Fruit fly (Drosophila melanogaster): ENCODE measurements around the gene Ubr3.

The Ubr3 gene

dm6 chrX:7909482-7909881 is 26.2 kb upstream of the Ubr3 start (continued):
- no peak for TF ChIP-seq CG13287 (GFP tag; IDR thresholded peaks at IDR 0.05; ENCODE audit: partially characterized antibody)
- TF ChIP-seq CG8388 (GFP tag; optimal IDR thresholded peaks at IDR 0.05): no peak
- no peak for TF ChIP-seq CG34224 (GFP tag; IDR thresholded peaks at IDR 0.05; ENCODE audit: partially characterized antibody)
- TF ChIP-seq amos (GFP tag; IDR thresholded peaks at IDR 0.05; ENCODE audit: partially characterized antibody): no peak
- TF ChIP-seq Bdp1 (GFP tag; optimal IDR thresholded peaks at IDR 0.05): no peak
- no peak for TF ChIP-seq org-1 (GFP tag; optimal IDR thresholded peaks at IDR 0.05)
- TF ChIP-seq odd (GFP tag; optimal IDR thresholded peaks at IDR 0.05): no peak
- peak; percentile 79 for TF ChIP-seq Med (GFP tag)
- TF ChIP-seq CG18599 (GFP tag; optimal IDR thresholded peaks at IDR 0.05): peak; percentile 42
- TF ChIP-seq yki (optimal IDR thresholded peaks at IDR 0.05): no peak
- no peak for TF ChIP-seq HLHmδ (GFP tag; optimal IDR thresholded peaks at IDR 0.05)
- TF ChIP-seq Mad (GFP tag; optimal IDR thresholded peaks at IDR 0.05): no peak
- TF ChIP-seq CG13775 (GFP tag; optimal IDR thresholded peaks at IDR 0.05): no peak
- TF ChIP-seq ind (GFP tag; optimal IDR thresholded peaks at IDR 0.05): peak; percentile 12

- no peak for TF ChIP-seq CG31441 (GFP tag; IDR thresholded peaks at IDR 0.05)
- TF ChIP-seq Tbp (GFP tag; optimal IDR thresholded peaks at IDR 0.05): no peak
- TF ChIP-seq Mes4 (GFP tag; optimal IDR thresholded peaks at IDR 0.05): no peak
- no peak for TF ChIP-seq gce (GFP tag; IDR thresholded peaks at IDR 0.05)
- TF ChIP-seq CG6765 (GFP tag; optimal IDR thresholded peaks at IDR 0.05): no peak
- no peak for TF ChIP-seq C15 (GFP tag; IDR thresholded peaks at IDR 0.05)
- peak; percentile 69 for TF ChIP-seq grn (GFP tag; optimal IDR thresholded peaks at IDR 0.05)
- TF ChIP-seq Bdp1 (GFP tag; optimal IDR thresholded peaks at IDR 0.05): no peak
- peak; percentile 65 for TF ChIP-seq CG13894 (tag; optimal IDR thresholded peaks at IDR 0.05)
- TF ChIP-seq Hand (GFP tag; optimal IDR thresholded peaks at IDR 0.05): peak; percentile 6
- no peak for TF ChIP-seq dmrt11E (tag; optimal IDR thresholded peaks at IDR 0.05)
- no peak for TF ChIP-seq fd3F (GFP tag; optimal IDR thresholded peaks at IDR 0.05)
- TF ChIP-seq Xrp1 (GFP tag; IDR thresholded peaks at IDR 0.05): no peak
- peak; percentile 86 for TF ChIP-seq bbx (GFP tag; IDR thresholded peaks at IDR 0.05; ENCODE audit: partially characterized antibody)
- TF ChIP-seq Pdp1 (GFP tag; optimal IDR thresholded peaks at IDR 0.05): peak in 1 of 2 experiments; percentile 52
- TF ChIP-seq CG7839 (tag; optimal IDR thresholded peaks at IDR 0.05): no peak
- TF ChIP-seq CG12299 (tag; optimal IDR thresholded peaks at IDR 0.05): no peak
- no peak for TF ChIP-seq sob (GFP tag; IDR thresholded peaks at IDR 0.05)
- no peak for TF ChIP-seq tio (GFP tag; optimal IDR thresholded peaks at IDR 0.05)
- TF ChIP-seq CG10321 (GFP tag; IDR thresholded peaks at IDR 0.05): no peak; the same call in 1 of the 2 replicates
- no peak for TF ChIP-seq CG14050 (GFP tag; IDR thresholded peaks at IDR 0.05)
- no peak for TF ChIP-seq prd (optimal IDR thresholded peaks at IDR 0.05)
- TF ChIP-seq prd (GFP tag; IDR thresholded peaks at IDR 0.05): peak; percentile 5; the same call in 1 of the 3 replicates
- no peak for TF ChIP-seq CG5180 (GFP tag; optimal IDR thresholded peaks at IDR 0.05)
- TF ChIP-seq CG8281 (tag; optimal IDR thresholded peaks at IDR 0.05): no peak
- no peak for TF ChIP-seq dimm (GFP tag; IDR thresholded peaks at IDR 0.05)
- TF ChIP-seq CG12744 (GFP tag; optimal IDR thresholded peaks at IDR 0.05): no peak
- no peak for TF ChIP-seq Max (GFP tag; optimal IDR thresholded peaks at IDR 0.05)
- no peak for TF ChIP-seq CG17912 (GFP tag; optimal IDR thresholded peaks at IDR 0.05)
- no peak for TF ChIP-seq CG7745 (tag; optimal IDR thresholded peaks at IDR 0.05)
- no peak for TF ChIP-seq CG3065 (GFP tag; optimal IDR thresholded peaks at IDR 0.05)
- no peak for TF ChIP-seq Lhr (GFP tag; optimal IDR thresholded peaks at IDR 0.05)
- TF ChIP-seq gfzf (GFP tag; optimal IDR thresholded peaks at IDR 0.05): peak; percentile 2
- TF ChIP-seq odd (GFP tag; optimal IDR thresholded peaks at IDR 0.05): no peak
- TF ChIP-seq chn (GFP tag; optimal IDR thresholded peaks at IDR 0.05): no peak
- no peak for TF ChIP-seq CG18764 (GFP tag; optimal IDR thresholded peaks at IDR 0.05)
- peak; percentile 55 for TF ChIP-seq row (GFP tag; IDR thresholded peaks at IDR 0.05)
- no peak for TF ChIP-seq ash1 (GFP tag; optimal IDR thresholded peaks at IDR 0.05)
Measured at dm6 chrX:7911983-7912630, 23.6 kb upstream of the Ubr3 start, which contains the start of gene snz. Gene snz, plus strand, starts transcription at chrX:7912089.

Data from whole organism, embryonic.